Worm (Caenorhabditis elegans): ENCODE data around the gene F32D8.7.

DNA sequence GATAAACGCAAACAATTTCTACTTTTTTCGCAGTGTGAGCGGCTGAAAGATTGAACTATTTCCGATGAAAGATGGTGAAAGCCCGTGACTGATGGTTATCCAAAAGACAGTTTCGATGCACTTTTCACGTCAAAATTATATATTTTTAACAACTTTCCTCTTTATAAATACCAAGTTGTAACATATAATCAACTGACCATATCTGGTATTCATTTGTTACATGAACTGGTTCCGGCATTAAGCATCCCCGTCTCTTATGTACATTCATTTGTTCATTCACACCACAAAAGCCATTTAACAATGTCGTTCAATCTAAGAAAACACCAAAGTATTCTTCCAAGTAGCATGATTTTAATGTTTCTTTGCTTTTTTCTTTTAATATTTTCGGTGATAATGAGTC lies 14.8 kb upstream of the F32D8.7 start, which contains the start of gene F32D8.2:
- TF ChIP-seq blmp-1 (tag; optimal IDR thresholded peaks at IDR 0.05) (no peak), M03D4.4 (tag; optimal IDR thresholded peaks at IDR 0.05) (no peak), snpc-4 (tag; optimal IDR thresholded peaks at IDR 0.05) (no peak), lsy-2 (tag; optimal IDR thresholded peaks at IDR 0.05) (no peak), mls-2 (tag; optimal IDR thresholded peaks at IDR 0.05) (no peak)
